Worm (Caenorhabditis elegans): Measurements from ENCODE around the gene sar-1.

Gene sar-1

DNA sequence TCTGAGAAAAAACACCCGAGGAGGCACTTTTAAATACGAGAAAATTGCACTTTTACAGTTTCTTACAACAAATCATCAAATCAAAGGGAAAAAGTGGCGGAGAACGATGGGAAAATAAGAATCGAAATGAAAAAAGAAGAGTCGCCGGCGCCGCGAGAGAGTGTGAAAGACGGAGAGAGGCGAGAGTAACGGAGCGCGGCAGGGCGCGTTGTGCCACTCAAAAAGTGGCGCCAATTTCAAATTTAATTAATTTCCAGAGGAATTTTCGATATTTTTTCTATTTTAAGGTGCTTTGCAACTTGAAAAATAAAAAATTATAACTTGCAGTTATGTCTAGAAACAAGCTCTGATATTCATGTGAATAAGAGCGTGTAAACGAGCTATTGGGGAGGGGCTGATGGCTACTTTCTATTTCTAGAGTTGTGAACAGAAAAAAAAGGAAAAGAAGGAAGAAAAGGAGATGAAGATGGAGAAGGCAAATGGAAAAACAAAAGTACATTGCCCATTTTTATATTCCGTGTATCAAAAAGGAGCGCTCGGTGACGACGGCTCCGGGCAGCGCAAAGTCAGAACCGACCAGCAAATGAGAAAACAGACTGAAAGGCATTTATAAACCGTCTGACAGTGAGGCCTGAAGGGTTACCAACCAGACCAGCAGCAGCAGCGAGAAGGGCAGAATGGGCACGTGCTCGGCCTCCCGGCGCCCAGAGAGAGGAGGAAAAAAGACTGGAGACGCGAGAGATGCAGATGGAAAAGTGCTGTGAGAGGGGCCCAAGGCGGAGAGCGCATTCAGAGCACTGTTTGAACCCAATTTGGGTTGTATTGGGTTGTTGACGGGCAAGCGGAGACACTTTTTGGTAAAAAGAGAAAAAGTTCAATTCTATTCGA is 42.0 kb downstream of the sar-1 start (continued):
- TF ChIP-seq madf-8 (GFP tag; conservative IDR thresholded peaks at IDR 0.05) = no peak
- TF ChIP-seq K11D2.4 (GFP tag; IDR thresholded peaks at IDR 0.05) = peak; percentile 55; the same call in 1 of the 2 replicates
- TF ChIP-seq dpff-1 (tag; optimal IDR thresholded peaks at IDR 0.05) = no peak
- no peak for TF ChIP-seq sdz-38 (tag; optimal IDR thresholded peaks at IDR 0.05)
- no peak for TF ChIP-seq ZK185.1 (tag; optimal IDR thresholded peaks at IDR 0.05; ENCODE audit: poor library complexity, severe bottlenecking)
- peak; percentile 72; the same call in 1 of the 2 replicates for TF ChIP-seq pbrm-1 (GFP tag; IDR thresholded peaks at IDR 0.05)
- TF ChIP-seq snpc-3.4 (tag; optimal IDR thresholded peaks at IDR 0.05) = peak; percentile 23
- TF ChIP-seq D2030.7 (GFP tag; IDR thresholded peaks at IDR 0.05) = no peak
- no peak for TF ChIP-seq F49E8.2 (tag; optimal IDR thresholded peaks at IDR 0.05; ENCODE audit: insufficient read depth)
- TF ChIP-seq C06A6.2 (GFP tag; conservative IDR thresholded peaks at IDR 0.05) = no peak

DNA sequence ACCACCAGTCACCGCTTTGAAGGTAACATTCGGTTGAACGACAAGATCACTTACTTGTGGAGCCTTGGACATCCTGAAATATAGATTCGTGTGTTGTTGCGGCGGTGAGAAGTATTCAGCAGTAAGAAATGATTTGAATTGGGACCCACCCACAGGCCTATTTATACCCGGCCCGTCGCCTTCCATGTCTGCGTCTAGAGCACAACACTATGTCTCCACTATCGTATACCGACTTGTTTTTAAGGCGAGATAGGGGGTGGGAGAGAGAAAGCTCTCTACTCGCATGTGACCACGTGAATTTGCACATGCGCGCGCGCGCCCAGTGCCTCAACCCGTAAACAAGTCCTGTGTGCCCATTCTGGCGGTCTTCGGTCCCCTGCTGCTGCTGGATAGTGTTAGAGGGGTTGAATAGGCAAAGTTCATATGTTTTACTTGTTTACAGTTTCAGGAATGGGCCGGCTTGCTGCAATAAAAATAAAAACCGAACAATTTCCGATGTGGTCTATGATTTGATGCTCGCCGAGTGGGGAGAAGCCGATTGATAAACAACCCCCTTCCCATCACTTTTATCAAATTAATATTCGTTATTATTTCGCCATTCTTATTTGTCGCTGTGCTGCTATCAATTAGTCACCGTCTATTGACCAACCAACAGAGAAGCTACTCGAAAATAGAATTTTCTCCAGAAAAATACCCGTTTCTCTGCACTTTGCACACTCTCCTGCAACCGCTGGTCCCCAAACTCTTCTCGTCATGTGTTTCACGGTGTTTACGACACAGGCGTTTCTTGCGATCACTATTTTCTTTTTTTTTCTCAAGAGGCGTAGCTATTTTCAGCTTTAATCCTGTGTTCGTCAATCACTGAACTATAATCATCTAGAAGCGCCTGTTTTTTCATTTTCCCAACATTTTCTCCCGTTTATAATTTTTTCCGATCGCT is 43.1 kb downstream of the sar-1 start:
- TF ChIP-seq aptf-3 (GFP tag; IDR thresholded peaks at IDR 0.05) (no peak), ceh-27 (GFP tag; optimal IDR thresholded peaks at IDR 0.05) (peak; percentile 79), bed-2 (GFP tag; IDR thresholded peaks at IDR 0.05) (no peak), nhr-179 (tag; optimal IDR thresholded peaks at IDR 0.05) (no peak), atf-7 (tag; optimal IDR thresholded peaks at IDR 0.05) (peak; percentile 18), ekl-4 (GFP tag; IDR thresholded peaks at IDR 0.05) (peak; percentile 8; the same call in 1 of the 2 replicates), nhr-27 (tag; optimal IDR thresholded peaks at IDR 0.05) (no peak), gei-17 (GFP tag; optimal IDR thresholded peaks at IDR 0.05) (peak; percentile 25), ztf-25 (GFP tag; IDR thresholded peaks at IDR 0.05) (0 out of 2 replicates have a peak, but pooled peaks have one; percentile 39), tbx-9 (tag; optimal IDR thresholded peaks at IDR 0.05; ENCODE audit: borderline replicate concordance) (no peak), snpc-3.4 (tag; optimal IDR thresholded peaks at IDR 0.05) (no peak), lsl-1 (GFP tag; optimal IDR thresholded peaks at IDR 0.05) (peak; percentile 22), sptf-2 (GFP tag; optimal IDR thresholded peaks at IDR 0.05) (no peak), F49E8.2 (tag; optimal IDR thresholded peaks at IDR 0.05; ENCODE audit: insufficient read depth) (no peak), attf-6 (GFP tag; IDR thresholded peaks at IDR 0.05) (0 out of 2 replicates have a peak, but pooled peaks have one; percentile 12), tbp1 (GFP tag; optimal IDR thresholded peaks at IDR 0.05) (peak; percentile 62), snpc-1.1 (tag; optimal IDR thresholded peaks at IDR 0.05; ENCODE audit: insufficient read depth) (no peak), ztf-26 (tag; optimal IDR thresholded peaks at IDR 0.05) (no peak), pbrm-1 (GFP tag; IDR thresholded peaks at IDR 0.05) (peak; percentile 50; the same call in 1 of the 2 replicates), chd-7 (tag; optimal IDR thresholded peaks at IDR 0.05) (peak; percentile 29), ama-1 (optimal IDR thresholded peaks at IDR 0.05) (peak; percentile 86), ama-1 (GFP tag; optimal IDR thresholded peaks at IDR 0.05) (no peak), cebp-2 (GFP tag; IDR thresholded peaks at IDR 0.05) (no peak), zim-3 (tag; optimal IDR thresholded peaks at IDR 0.05) (no peak), madf-3 (GFP tag; IDR thresholded peaks at IDR 0.05) (no peak), hmg-1.2 (GFP tag; IDR thresholded peaks at IDR 0.05) (peak; percentile 64), unc-62 (GFP tag; optimal IDR thresholded peaks at IDR 0.05) (no peak), lin-35 (GFP tag; optimal IDR thresholded peaks at IDR 0.05) (peak in 1 of 3 experiments; percentile 19), F23B12.7 (tag; optimal IDR thresholded peaks at IDR 0.05; ENCODE audit: insufficient read depth) (no peak), xnd-1 (tag; optimal IDR thresholded peaks at IDR 0.05) (no peak), B0019.2 (GFP tag; conservative IDR thresholded peaks at IDR 0.05) (no peak), F57A8.1 (GFP tag; optimal IDR thresholded peaks at IDR 0.05) (no peak), mel-28 (tag; optimal IDR thresholded peaks at IDR 0.05; ENCODE audit: borderline replicate concordance) (peak; percentile 15), athp-1 (tag; optimal IDR thresholded peaks at IDR 0.05) (peak; percentile 35), K12H6.12 (tag; optimal IDR thresholded peaks at IDR 0.05) (peak; percentile 94)
